Worm (Caenorhabditis elegans): ENCODE results near the gene C01B10.9.

The C01B10.9 gene

ce11 chrIV:6645867-6646655 lies 14.0 kb downstream of the C01B10.9 start, which contains the start of gene hil-7:
hil-7 (plus strand) TSS chrIV:6646312.
- peak; percentile 89 for TF ChIP-seq ces-1 (GFP tag; optimal IDR thresholded peaks at IDR 0.05)
- no peak for TF ChIP-seq tbx-8 (GFP tag; optimal IDR thresholded peaks at IDR 0.05)
- TF ChIP-seq elt-3 (tag; optimal IDR thresholded peaks at IDR 0.05), result no peak
- peak; percentile 34 for TF ChIP-seq ceh-43 (GFP tag; optimal IDR thresholded peaks at IDR 0.05)
- peak; percentile 90 for TF ChIP-seq hlh-1 (tag; optimal IDR thresholded peaks at IDR 0.05)
- TF ChIP-seq M03D4.4 (tag; optimal IDR thresholded peaks at IDR 0.05), result peak; percentile 28
- peak; percentile 100 for TF ChIP-seq unc-120 (tag; optimal IDR thresholded peaks at IDR 0.05; ENCODE audit: poor library complexity, severe bottlenecking)
- TF ChIP-seq nhr-2 (tag; optimal IDR thresholded peaks at IDR 0.05), result peak; percentile 21
- TF ChIP-seq nhr-28 (tag; optimal IDR thresholded peaks at IDR 0.05), result no peak
- no peak for TF ChIP-seq elt-1 (tag; optimal IDR thresholded peaks at IDR 0.05; ENCODE audit: borderline replicate concordance, insufficient read depth)
- TF ChIP-seq lin-32 (GFP tag; optimal IDR thresholded peaks at IDR 0.05), result peak; percentile 7
- peak; percentile 65 for TF ChIP-seq drap-1 (GFP tag; optimal IDR thresholded peaks at IDR 0.05)
- peak; percentile 58 for TF ChIP-seq cnd-1 (tag; optimal IDR thresholded peaks at IDR 0.05)
- TF ChIP-seq unc-39 (tag; optimal IDR thresholded peaks at IDR 0.05), result peak; percentile 79
- peak; percentile 29 for TF ChIP-seq blmp-1 (tag; optimal IDR thresholded peaks at IDR 0.05)
- TF ChIP-seq lsy-2 (tag; optimal IDR thresholded peaks at IDR 0.05), result peak; percentile 74
- TF ChIP-seq nhr-12 (tag; optimal IDR thresholded peaks at IDR 0.05), result no peak
- TF ChIP-seq zip-8 (tag; optimal IDR thresholded peaks at IDR 0.05), result no peak
- TF ChIP-seq lin-13 (tag; optimal IDR thresholded peaks at IDR 0.05), result no peak
- no peak for TF ChIP-seq snpc-4 (tag; optimal IDR thresholded peaks at IDR 0.05)
- peak; percentile 82 for TF ChIP-seq ztf-11 (tag; optimal IDR thresholded peaks at IDR 0.05)
- TF ChIP-seq pha-4 (tag; optimal IDR thresholded peaks at IDR 0.05), result peak; percentile 93
- peak; percentile 44 for TF ChIP-seq mep-1 (tag; optimal IDR thresholded peaks at IDR 0.05)
- TF ChIP-seq ceh-39 (tag; optimal IDR thresholded peaks at IDR 0.05), result no peak
- peak; percentile 88 for TF ChIP-seq unc-62 (GFP tag; optimal IDR thresholded peaks at IDR 0.05)
- no peak for TF ChIP-seq flh-1 (GFP tag; optimal IDR thresholded peaks at IDR 0.05)
- no peak for TF ChIP-seq ceh-83 (GFP tag; optimal IDR thresholded peaks at IDR 0.05)
- TF ChIP-seq nhr-237 (tag; optimal IDR thresholded peaks at IDR 0.05), result peak; percentile 59
- TF ChIP-seq nhr-76 (tag; optimal IDR thresholded peaks at IDR 0.05), result no peak
- TF ChIP-seq ham-2 (GFP tag; optimal IDR thresholded peaks at IDR 0.05), result peak; percentile 96
- TF ChIP-seq sptf-1 (tag; optimal IDR thresholded peaks at IDR 0.05), result peak; percentile 58
- TF ChIP-seq mab-5 (tag; optimal IDR thresholded peaks at IDR 0.05), result peak; percentile 73
- TF ChIP-seq sem-2 (GFP tag; optimal IDR thresholded peaks at IDR 0.05), result no peak
- peak; percentile 79 for TF ChIP-seq mls-2 (tag; optimal IDR thresholded peaks at IDR 0.05)

- TF ChIP-seq ces-1 (GFP tag; optimal IDR thresholded peaks at IDR 0.05), result peak; percentile 28
- TF ChIP-seq M03D4.4 (tag; optimal IDR thresholded peaks at IDR 0.05), result no peak
- no peak for TF ChIP-seq ceh-83 (GFP tag; optimal IDR thresholded peaks at IDR 0.05)
- no peak for TF ChIP-seq zip-8 (tag; optimal IDR thresholded peaks at IDR 0.05)
- TF ChIP-seq lin-13 (tag; optimal IDR thresholded peaks at IDR 0.05), result no peak
- no peak for TF ChIP-seq unc-120 (tag; optimal IDR thresholded peaks at IDR 0.05; ENCODE audit: poor library complexity, severe bottlenecking)
- TF ChIP-seq nhr-76 (tag; optimal IDR thresholded peaks at IDR 0.05), result no peak
- no peak for TF ChIP-seq elt-3 (tag; optimal IDR thresholded peaks at IDR 0.05)
- no peak for TF ChIP-seq lin-32 (GFP tag; optimal IDR thresholded peaks at IDR 0.05)
- TF ChIP-seq elt-1 (tag; optimal IDR thresholded peaks at IDR 0.05; ENCODE audit: borderline replicate concordance, insufficient read depth), result no peak
- TF ChIP-seq mep-1 (tag; optimal IDR thresholded peaks at IDR 0.05), result no peak
- TF ChIP-seq snpc-4 (tag; optimal IDR thresholded peaks at IDR 0.05), result no peak
- no peak for TF ChIP-seq flh-1 (GFP tag; optimal IDR thresholded peaks at IDR 0.05)
- peak; percentile 70 for TF ChIP-seq ceh-43 (GFP tag; optimal IDR thresholded peaks at IDR 0.05)
- TF ChIP-seq lsy-2 (tag; optimal IDR thresholded peaks at IDR 0.05), result peak; percentile 27
- TF ChIP-seq tbx-8 (GFP tag; optimal IDR thresholded peaks at IDR 0.05), result no peak
- TF ChIP-seq sem-2 (GFP tag; optimal IDR thresholded peaks at IDR 0.05), result no peak
- no peak for TF ChIP-seq drap-1 (GFP tag; optimal IDR thresholded peaks at IDR 0.05)
- no peak for TF ChIP-seq ham-2 (GFP tag; optimal IDR thresholded peaks at IDR 0.05)
- no peak for TF ChIP-seq blmp-1 (tag; optimal IDR thresholded peaks at IDR 0.05)
- no peak for TF ChIP-seq nhr-2 (tag; optimal IDR thresholded peaks at IDR 0.05)
- TF ChIP-seq mls-2 (tag; optimal IDR thresholded peaks at IDR 0.05), result no peak
These were observed 14.9 kb downstream of the C01B10.9 start for ce11 chrIV:6646905-6647304.

- peak; percentile 12 for TF ChIP-seq ceh-43 (GFP tag; optimal IDR thresholded peaks at IDR 0.05)
- peak; percentile 37 for TF ChIP-seq cnd-1 (tag; optimal IDR thresholded peaks at IDR 0.05)
- no peak for TF ChIP-seq zip-8 (tag; optimal IDR thresholded peaks at IDR 0.05)
- no peak for TF ChIP-seq lin-13 (tag; optimal IDR thresholded peaks at IDR 0.05)
- peak; percentile 50 for TF ChIP-seq mep-1 (tag; optimal IDR thresholded peaks at IDR 0.05)
- TF ChIP-seq lsy-2 (tag; optimal IDR thresholded peaks at IDR 0.05), result peak; percentile 47
- TF ChIP-seq nhr-237 (tag; optimal IDR thresholded peaks at IDR 0.05), result peak; percentile 67
- peak; percentile 84 for TF ChIP-seq mls-2 (tag; optimal IDR thresholded peaks at IDR 0.05)
- TF ChIP-seq nhr-28 (tag; optimal IDR thresholded peaks at IDR 0.05), result no peak
- no peak for TF ChIP-seq nhr-12 (tag; optimal IDR thresholded peaks at IDR 0.05)
- TF ChIP-seq elt-3 (tag; optimal IDR thresholded peaks at IDR 0.05), result no peak
- TF ChIP-seq mab-5 (tag; optimal IDR thresholded peaks at IDR 0.05), result peak; percentile 77
- no peak for TF ChIP-seq hlh-1 (tag; optimal IDR thresholded peaks at IDR 0.05)
- TF ChIP-seq snpc-4 (tag; optimal IDR thresholded peaks at IDR 0.05), result no peak
- peak; percentile 96 for TF ChIP-seq unc-62 (GFP tag; optimal IDR thresholded peaks at IDR 0.05)
- TF ChIP-seq unc-120 (tag; optimal IDR thresholded peaks at IDR 0.05; ENCODE audit: poor library complexity, severe bottlenecking), result peak; percentile 77
- TF ChIP-seq nhr-76 (tag; optimal IDR thresholded peaks at IDR 0.05), result no peak
- peak; percentile 44 for TF ChIP-seq pha-4 (tag; optimal IDR thresholded peaks at IDR 0.05)
- TF ChIP-seq blmp-1 (tag; optimal IDR thresholded peaks at IDR 0.05), result no peak
- TF ChIP-seq M03D4.4 (tag; optimal IDR thresholded peaks at IDR 0.05), result peak; percentile 58
- TF ChIP-seq unc-39 (tag; optimal IDR thresholded peaks at IDR 0.05), result no peak
- no peak for TF ChIP-seq lin-32 (GFP tag; optimal IDR thresholded peaks at IDR 0.05)
- TF ChIP-seq sptf-1 (tag; optimal IDR thresholded peaks at IDR 0.05), result peak; percentile 54
- peak; percentile 99 for TF ChIP-seq ces-1 (GFP tag; optimal IDR thresholded peaks at IDR 0.05)
- TF ChIP-seq nhr-2 (tag; optimal IDR thresholded peaks at IDR 0.05), result no peak
- no peak for TF ChIP-seq flh-1 (GFP tag; optimal IDR thresholded peaks at IDR 0.05)
- TF ChIP-seq ceh-39 (tag; optimal IDR thresholded peaks at IDR 0.05), result no peak
- no peak for TF ChIP-seq bed-3 (GFP tag; optimal IDR thresholded peaks at IDR 0.05)
- no peak for TF ChIP-seq ceh-83 (GFP tag; optimal IDR thresholded peaks at IDR 0.05)
- TF ChIP-seq tbx-8 (GFP tag; optimal IDR thresholded peaks at IDR 0.05), result no peak
- peak; percentile 25 for TF ChIP-seq ham-2 (GFP tag; optimal IDR thresholded peaks at IDR 0.05)
- peak; percentile 48 for TF ChIP-seq ztf-11 (tag; optimal IDR thresholded peaks at IDR 0.05)
- TF ChIP-seq sem-2 (GFP tag; optimal IDR thresholded peaks at IDR 0.05), result no peak
- TF ChIP-seq elt-1 (tag; optimal IDR thresholded peaks at IDR 0.05; ENCODE audit: borderline replicate concordance, insufficient read depth), result no peak
- peak; percentile 35 for TF ChIP-seq drap-1 (GFP tag; optimal IDR thresholded peaks at IDR 0.05)
These were observed 16.6 kb downstream of the C01B10.9 start for ce11 chrIV:6648625-6649024.

Data from whole organism, mixed stage, embryonic.